Worm (Caenorhabditis elegans) whole organism, young adult: Measurements from ENCODE around the gene faxc-2.

Source experiments
- B0336.3 ChIP-seq: fragments of 200-800 bp; sonication (Bioruptor generic); IDR thresholded peaks from 2 replicates; pipeline ENCODE4 v1.3.6; 2022; ENCODE audit warnings: missing genetic modification characterization, missing compliant biosample characterization
- F55B11.4 ChIP-seq: sonication (generic microtip); optimal IDR thresholded peaks from 2 replicates; lab custom pipeline; 2016; ENCODE audit warnings: missing compliant biosample characterization, missing genetic modification characterization, borderline replicate concordance; ENCODE audit not compliant: insufficient read depth
- K11D2.4 ChIP-seq: fragments of 200-800 bp; sonication (Bioruptor generic); IDR thresholded peaks from 2 replicates; pipeline ENCODE4 v1.3.6; 2022; ENCODE audit warnings: missing genetic modification reagents, missing genetic modification characterization, missing compliant biosample characterization
- attf-5 ChIP-seq: fragments of 200-800 bp; sonication (Bioruptor generic); optimal IDR thresholded peaks from 2 replicates; lab custom pipeline; 2018; ENCODE audit warnings: mild to moderate bottlenecking, missing genetic modification characterization, missing compliant biosample characterization
- cebp-1 ChIP-seq, 2 experiments: fragments of 200-800 bp in 1 of 2; sonication (Bioruptor generic) in 1 of 2; sonication (generic microtip) in 1 of 2; IDR thresholded peaks in 1 of 2; optimal IDR thresholded peaks in 1 of 2; 2 replicates each; pipeline versions ENCODE4 v1.3.6 to Lab custom; 2017 to 2022; ENCODE audit warnings: missing compliant biosample characterization in 2 of 2, missing genetic modification characterization in 2 of 2, mild to moderate bottlenecking in 1 of 2, missing genetic modification reagents in 1 of 2, moderate library complexity in 1 of 2
- cebp-2 ChIP-seq: fragments of 200-800 bp; sonication (Bioruptor generic); IDR thresholded peaks from 2 replicates; pipeline ENCODE4 v1.3.6; 2022; ENCODE audit warnings: missing genetic modification characterization, missing compliant biosample characterization
- ceh-100 ChIP-seq: fragments of 200-800 bp; sonication (Bioruptor generic); IDR thresholded peaks from 2 replicates; pipeline ENCODE4 v1.3.6; 2022; ENCODE audit warnings: missing genetic modification reagents, missing genetic modification characterization, missing compliant biosample characterization
- chd-7 ChIP-seq: sonication (generic microtip); optimal IDR thresholded peaks from 2 replicates; lab custom pipeline; 2016; ENCODE audit warnings: mild to moderate bottlenecking, missing genetic modification characterization, moderate library complexity, missing compliant biosample characterization
- die-1 ChIP-seq: sonication (generic microtip); optimal IDR thresholded peaks from 2 replicates; lab custom pipeline; 2016; ENCODE audit warnings: missing genotype, mild to moderate bottlenecking, missing genetic modification characterization, missing compliant biosample characterization
- egrh-3 ChIP-seq: fragments of 200-800 bp; sonication (Bioruptor generic); IDR thresholded peaks from 2 replicates; pipeline ENCODE4 v1.3.6; 2022; ENCODE audit warnings: missing genetic modification reagents, missing genetic modification characterization, missing compliant biosample characterization
- hsf-1 ChIP-seq: fragments of 200-800 bp; sonication (Bioruptor generic); IDR thresholded peaks from 2 replicates; pipeline ENCODE4 v1.3.6; 2022; ENCODE audit warnings: missing genetic modification reagents, missing genetic modification characterization, missing compliant biosample characterization
- let-526 ChIP-seq: fragments of 200-800 bp; sonication (Bioruptor generic); IDR thresholded peaks from 2 replicates; pipeline ENCODE4 v1.3.6; 2022; ENCODE audit warnings: missing genetic modification reagents, missing genetic modification characterization, missing compliant biosample characterization
- let-607 ChIP-seq, 2 experiments: fragments of 200-800 bp in 1 of 2; sonication (Bioruptor generic) in 1 of 2; sonication (generic microtip) in 1 of 2; optimal IDR thresholded peaks; 2 replicates each; lab custom pipeline; 2016 to 2018; ENCODE audit warnings: mild to moderate bottlenecking in 2 of 2, missing compliant biosample characterization in 2 of 2, missing genetic modification characterization in 2 of 2, moderate library complexity in 2 of 2, missing genotype in 1 of 2
- lin-26 ChIP-seq: fragments of 200-800 bp; sonication (Bioruptor generic); IDR thresholded peaks from 2 replicates; pipeline ENCODE4 v1.3.6; 2022; ENCODE audit warnings: missing genetic modification reagents, missing genetic modification characterization, missing compliant biosample characterization
- lin-40 ChIP-seq: sonication (generic microtip); optimal IDR thresholded peaks from 2 replicates; lab custom pipeline; 2016; ENCODE audit warnings: missing genetic modification characterization, mild to moderate bottlenecking, missing compliant biosample characterization, missing genotype, missing genetic modification reagents
- lin-54 ChIP-seq: fragments of 200-800 bp; sonication (Bioruptor generic); optimal IDR thresholded peaks from 2 replicates; lab custom pipeline; 2018; ENCODE audit warnings: mild to moderate bottlenecking, missing genetic modification characterization, missing compliant biosample characterization
- madf-8 ChIP-seq: fragments of 200-800 bp; sonication (Bioruptor generic); conservative IDR thresholded peaks from 2 replicates; pipeline ENCODE4 v1.3.6; 2022; ENCODE audit warnings: missing genetic modification reagents, missing genetic modification characterization, missing compliant biosample characterization
- mcd-1 ChIP-seq: fragments of 200-800 bp; sonication (Bioruptor generic); IDR thresholded peaks from 2 replicates; pipeline ENCODE4 v1.3.6; 2022; ENCODE audit warnings: missing genetic modification reagents, missing genetic modification characterization, missing compliant biosample characterization
- mes-4 ChIP-seq: sonication (generic microtip); optimal IDR thresholded peaks from 2 replicates; lab custom pipeline; 2016; ENCODE audit warnings: missing genotype, missing genetic modification characterization, missing compliant biosample characterization
- nhr-27 ChIP-seq: fragments of 200-800 bp; sonication (Bioruptor generic); optimal IDR thresholded peaks from 2 replicates; lab custom pipeline; 2018; ENCODE audit warnings: mild to moderate bottlenecking, missing genetic modification characterization, moderate library complexity, missing compliant biosample characterization
- sea-2 ChIP-seq: fragments of 200-800 bp; sonication (Bioruptor generic); IDR thresholded peaks from 2 replicates; pipeline ENCODE4 v1.3.6; 2022; ENCODE audit warnings: missing genetic modification characterization, missing compliant biosample characterization
- snpc-1.1 ChIP-seq: sonication (generic microtip); optimal IDR thresholded peaks from 2 replicates; lab custom pipeline; 2017; ENCODE audit warnings: missing genetic modification characterization, mild to moderate bottlenecking, missing compliant biosample characterization, antibody characterized with exemption, moderate library complexity, missing genotype, missing genetic modification reagents; ENCODE audit not compliant: insufficient read depth
- snpc-4 ChIP-seq, 5 experiments: fragments of 150-350 bp in 1 of 5; sonication (generic microtip) in 4 of 5; optimal IDR thresholded peaks; 2 replicates each; lab custom pipeline; 2014 to 2018; ENCODE audit warnings: missing genetic modification characterization in 5 of 5, missing biosample characterization in 3 of 5, antibody characterized with exemption in 2 of 5, mild to moderate bottlenecking in 2 of 5, missing compliant biosample characterization in 2 of 5, missing genotype in 2 of 5, moderate library complexity in 2 of 5, missing genetic modification reagents in 1 of 5
- somi-1 ChIP-seq: fragments of 200-800 bp; sonication (Bioruptor generic); optimal IDR thresholded peaks from 2 replicates; lab custom pipeline; 2018; ENCODE audit warnings: mild to moderate bottlenecking, missing genetic modification characterization, missing compliant biosample characterization
- ztf-18 ChIP-seq: sonication (generic microtip); optimal IDR thresholded peaks from 2 replicates; lab custom pipeline; 2016; ENCODE audit warnings: missing genotype, mild to moderate bottlenecking, missing genetic modification characterization, missing compliant biosample characterization
- ztf-26 ChIP-seq: sonication (generic microtip); optimal IDR thresholded peaks from 2 replicates; lab custom pipeline; 2017; ENCODE audit warnings: missing genetic modification characterization, missing compliant biosample characterization
- ztf-28 ChIP-seq: fragments of 200-800 bp; sonication (Bioruptor generic); IDR thresholded peaks from 2 replicates; pipeline ENCODE4 v1.3.6; 2022; ENCODE audit warnings: missing genetic modification reagents, missing genetic modification characterization, missing compliant biosample characterization
- ztf-3 ChIP-seq: fragments of 200-800 bp; sonication (Bioruptor generic); optimal IDR thresholded peaks from 2 replicates; lab custom pipeline; 2018; ENCODE audit warnings: mild to moderate bottlenecking, missing genetic modification characterization, missing compliant biosample characterization

Gene faxc-2

DNA sequence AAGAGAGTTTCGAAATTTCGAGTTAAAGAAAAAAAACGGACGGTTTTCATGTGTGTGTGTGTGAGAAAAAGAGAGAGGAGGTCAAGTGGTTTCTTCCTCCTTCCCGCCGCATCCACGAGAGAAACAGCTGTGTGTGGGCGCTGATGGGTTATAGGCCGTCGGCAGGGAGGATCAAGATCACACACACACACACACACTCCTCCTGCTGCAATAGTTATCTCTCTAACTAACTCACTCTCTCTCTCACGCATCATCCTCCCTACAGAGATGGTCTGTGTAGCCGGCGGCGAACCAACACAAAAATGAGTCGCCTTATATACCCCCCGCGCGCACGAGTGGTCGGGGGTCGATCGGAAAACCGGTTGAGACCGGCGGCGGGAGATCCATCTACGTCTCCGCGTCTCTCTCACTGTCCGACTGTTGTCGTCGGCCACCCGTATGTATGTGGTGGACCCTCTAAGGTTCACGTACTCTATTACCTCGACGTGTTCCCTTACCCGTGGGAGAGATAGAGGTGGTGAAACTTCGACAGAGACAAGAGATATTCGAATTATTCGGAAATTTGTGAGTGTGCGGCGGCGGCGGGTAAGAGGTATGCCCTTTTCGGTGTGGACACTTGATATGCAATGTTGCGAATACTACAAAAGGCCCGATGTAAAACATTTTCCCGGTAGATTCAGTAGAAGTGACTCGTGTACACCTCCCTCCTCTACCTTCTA, 17.5 kb upstream of the faxc-2 start (continued):
- TF ChIP-seq B0336.3, result 0 out of 2 replicates have a peak, but pooled peaks have one; percentile 38
- no peak for TF ChIP-seq cebp-1 (GFP tag; IDR thresholded peaks at IDR 0.05; lab: Robert Waterston, UW)
- peak; percentile 70 for TF ChIP-seq cebp-1 (tag; optimal IDR thresholded peaks at IDR 0.05; lab: Kevin White, UChicago)
- peak; percentile 10; the same call in 1 of the 2 replicates for TF ChIP-seq ceh-100 (GFP tag; lab: Robert Waterston, UW)
- TF ChIP-seq let-607 (tag; optimal IDR thresholded peaks at IDR 0.05; lab: Kevin White, UChicago), result no peak
- no peak for TF ChIP-seq mes-4 (tag; lab: Kevin White, UChicago)
- 0 out of 2 replicates have a peak, but pooled peaks have one; percentile 11 for TF ChIP-seq cebp-2 (GFP tag; lab: Robert Waterston, UW)
- TF ChIP-seq ztf-3 (GFP tag; lab: Kevin White, UChicago), result no peak
- TF ChIP-seq attf-5, result no peak
- no peak for TF ChIP-seq snpc-1.1 (tag; lab: Kevin White, UChicago)
- peak; percentile 23 for TF ChIP-seq lin-54 (GFP tag; lab: Kevin White, UChicago)
- TF ChIP-seq lin-26 (GFP tag; lab: Robert Waterston, UW), result 0 out of 2 replicates have a peak, but pooled peaks have one; percentile 44
- TF ChIP-seq egrh-3, result peak; percentile 50; the same call in 1 of the 2 replicates
- no peak for TF ChIP-seq ztf-28 (GFP tag; lab: Robert Waterston, UW)
- TF ChIP-seq chd-7 (tag; lab: Kevin White, UChicago), result peak; percentile 9
- no peak for TF ChIP-seq hsf-1 (GFP tag; lab: Robert Waterston, UW)
- TF ChIP-seq die-1, result peak; percentile 37
- TF ChIP-seq ztf-26 (tag; lab: Kevin White, UChicago), result peak; percentile 58
- peak; percentile 46 for TF ChIP-seq mcd-1 (GFP tag; lab: Robert Waterston, UW)
- TF ChIP-seq lin-40 (tag; lab: Kevin White, UChicago), result peak; percentile 53

DNA sequence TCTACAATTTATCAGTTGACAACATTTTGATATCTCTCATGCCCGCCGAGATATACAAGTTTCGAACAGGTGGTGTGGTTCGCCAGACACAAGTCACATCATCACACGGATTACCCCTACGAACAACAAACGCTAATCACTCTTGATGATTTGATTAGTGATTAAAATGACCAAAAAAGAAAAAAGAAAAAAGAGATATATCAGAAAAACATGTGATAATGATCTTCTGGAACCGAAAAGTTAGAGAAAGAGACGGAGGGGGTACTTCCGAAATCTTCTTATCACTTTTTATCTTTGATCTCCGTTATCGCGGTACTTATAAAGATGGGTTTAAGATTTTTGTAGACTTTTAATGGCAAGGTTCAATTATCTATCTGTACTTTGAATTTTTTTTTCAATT, 16.2 kb upstream of the faxc-2 start:
- TF ChIP-seq somi-1 (GFP tag; lab: Kevin White, UChicago) (peak; percentile 72), F55B11.4 (no peak), K11D2.4 (peak; percentile 29; the same call in 1 of the 2 replicates), lin-40 (tag; lab: Kevin White, UChicago) (peak; percentile 7)

DNA sequence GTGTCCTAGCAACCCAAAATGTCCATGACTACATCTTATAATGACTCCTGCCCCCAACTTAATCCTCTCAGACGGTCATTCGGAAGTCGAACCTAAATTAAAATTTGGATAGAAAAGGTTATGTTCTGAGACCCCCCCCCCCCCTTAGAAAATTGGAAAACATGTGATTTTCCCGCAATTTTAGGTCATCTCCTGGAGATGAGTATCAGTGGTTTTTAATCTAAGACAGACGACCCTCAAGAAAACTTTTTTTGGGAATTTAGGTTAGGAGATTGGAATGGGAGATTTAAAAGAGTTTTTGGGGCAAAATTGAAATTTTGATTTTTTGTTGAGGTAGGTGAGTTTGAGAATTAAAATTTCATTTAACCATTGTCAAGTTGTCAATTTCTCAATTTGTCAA, 15.6 kb upstream of the faxc-2 start:
- no peak for TF ChIP-seq nhr-27 (tag; lab: Kevin White, UChicago)
- TF ChIP-seq let-526, result no peak

DNA sequence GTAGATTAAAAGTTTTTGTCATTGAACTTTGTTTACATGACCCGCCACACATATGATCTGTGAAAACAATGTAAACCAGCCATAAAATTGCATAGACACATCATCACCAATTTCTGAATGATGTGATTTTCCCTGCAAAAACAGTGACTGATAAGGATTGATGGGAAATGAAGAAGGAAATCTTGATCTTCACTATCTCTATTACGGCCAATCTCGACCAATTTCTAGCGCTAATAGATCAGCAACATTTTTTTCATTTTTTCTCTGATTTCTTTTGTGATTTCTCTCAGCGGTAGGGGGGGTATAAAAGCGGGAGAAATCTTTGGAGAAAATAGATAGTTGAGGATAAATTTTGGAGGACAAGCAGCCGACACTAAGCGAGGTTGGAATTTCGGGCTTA, 11.8 kb upstream of the faxc-2 start:
- TF ChIP-seq ztf-18 (tag; lab: Kevin White, UChicago) (no peak), madf-8 (GFP tag; lab: Robert Waterston, UW) (no peak)

DNA sequence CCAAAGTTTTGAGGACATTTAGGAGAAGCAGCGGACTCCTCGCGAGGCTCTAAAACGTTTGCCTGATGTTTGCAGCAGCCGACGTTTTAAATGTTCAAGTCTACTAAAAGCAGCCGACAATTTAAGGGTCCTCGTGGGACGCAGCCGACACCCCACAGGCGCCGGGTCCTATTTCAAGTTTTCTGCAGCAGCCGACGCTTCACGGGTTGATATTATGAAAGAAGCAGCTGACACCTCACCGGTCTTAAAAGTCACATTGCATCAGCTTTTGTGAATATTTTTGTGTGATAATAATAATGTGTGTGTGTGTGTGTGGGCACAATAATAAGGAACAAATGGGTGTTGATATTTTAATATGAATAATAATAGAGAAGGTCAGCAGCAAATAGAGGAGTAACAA, 11.2 kb upstream of the faxc-2 start:
- TF ChIP-seq snpc-4 (GFP tag; optimal IDR thresholded peaks at IDR 0.05; lab: Kevin White, UChicago), result no peak
- TF ChIP-seq snpc-4 (tag; optimal IDR thresholded peaks at IDR 0.05; lab: Kevin White, UChicago), result peak in 2 of 4 experiments; percentile 56 to 62
- no peak for TF ChIP-seq sea-2
